Fruit fly (Drosophila melanogaster) whole organism, adult: ENCODE measurements around the gene CG43680.

Experiments
- CG11617 ChIP-seq: fragments of 200-800 bp; sonication (Bioruptor generic); optimal IDR thresholded peaks from 2 replicates; lab custom pipeline; 2017; ENCODE audit warnings: mild to moderate bottlenecking, missing biosample characterization, missing genetic modification reagents, missing genetic modification characterization
- CG12768 ChIP-seq: fragments of 200-800 bp; sonication (Bioruptor generic); optimal IDR thresholded peaks from 2 replicates; lab custom pipeline; 2017; ENCODE audit warnings: missing biosample characterization, missing genetic modification characterization, mild to moderate bottlenecking, moderate library complexity, missing genetic modification reagents
- CG14711 ChIP-seq: fragments of 200-800 bp; sonication (Bioruptor generic); optimal IDR thresholded peaks from 2 replicates; lab custom pipeline; 2018; ENCODE audit warnings: missing biosample characterization, mild to moderate bottlenecking, missing genetic modification characterization, moderate library complexity
- CG1620 ChIP-seq: fragments of 200-800 bp; sonication (Bioruptor generic); optimal IDR thresholded peaks from 2 replicates; lab custom pipeline; 2016; ENCODE audit warnings: missing biosample characterization, missing genetic modification characterization
- CG33017 ChIP-seq: fragments of 200-800 bp; sonication (Bioruptor generic); optimal IDR thresholded peaks from 2 replicates; lab custom pipeline; 2018; ENCODE audit warnings: missing biosample characterization, mild to moderate bottlenecking, missing genetic modification characterization, moderate library complexity
- CG5204 ChIP-seq: fragments of 200-800 bp; sonication (Bioruptor generic); optimal IDR thresholded peaks from 2 replicates; lab custom pipeline; 2016; ENCODE audit warnings: missing biosample characterization, missing genetic modification characterization
- CG7045 ChIP-seq: fragments of 200-800 bp; sonication (Bioruptor generic); optimal IDR thresholded peaks from 2 replicates; lab custom pipeline; 2017; ENCODE audit warnings: missing biosample characterization, mild to moderate bottlenecking, missing genetic modification characterization
- CG7101 ChIP-seq: fragments of 200-800 bp; sonication (Bioruptor generic); optimal IDR thresholded peaks from 2 replicates; lab custom pipeline; 2018; ENCODE audit warnings: missing biosample characterization, mild to moderate bottlenecking, missing genetic modification characterization, moderate library complexity
- Clk ChIP-seq: fragments of 200-800 bp; sonication (Bioruptor generic); optimal IDR thresholded peaks from 2 replicates; lab custom pipeline; 2017; ENCODE audit warnings: missing biosample characterization, missing genetic modification characterization
- Crg-1 ChIP-seq: fragments of 200-800 bp; sonication (Bioruptor generic); optimal IDR thresholded peaks from 2 replicates; lab custom pipeline; 2016; ENCODE audit warnings: missing biosample characterization, missing genetic modification characterization
- Hr96 ChIP-seq: fragments of 200-800 bp; sonication (Bioruptor generic); optimal IDR thresholded peaks from 2 replicates; lab custom pipeline; 2016; ENCODE audit warnings: missing biosample characterization, missing genetic modification characterization
- Mnt ChIP-seq: fragments of 200-800 bp; sonication (Bioruptor generic); optimal IDR thresholded peaks from 2 replicates; lab custom pipeline; 2016; ENCODE audit warnings: missing biosample characterization, mild to moderate bottlenecking, missing genetic modification characterization
- bab1 ChIP-seq: fragments of 200-800 bp; sonication (Bioruptor generic); optimal IDR thresholded peaks from 3 replicates; lab custom pipeline; 2019; ENCODE audit warnings: missing biosample characterization, mild to moderate bottlenecking, missing genetic modification characterization, moderate library complexity
- cic ChIP-seq: fragments of 200-800 bp; sonication (Bioruptor generic); optimal IDR thresholded peaks from 2 replicates; lab custom pipeline; 2017; ENCODE audit warnings: missing biosample characterization, mild to moderate bottlenecking, missing genetic modification characterization, moderate library complexity
- cnc ChIP-seq, 2 experiments: fragments of >200 bp; optimal IDR thresholded peaks; 2 replicates each; lab custom pipeline; 2017
- kay ChIP-seq: fragments of 200-800 bp; sonication (Bioruptor generic); peaks from one replicate; lab custom pipeline; 2016; ENCODE audit warnings: missing biosample characterization, missing genetic modification characterization, borderline replicate concordance
- ovo ChIP-seq: fragments of 200-800 bp; sonication (Bioruptor generic); optimal IDR thresholded peaks from 2 replicates; lab custom pipeline; 2016; ENCODE audit warnings: missing biosample characterization, missing genetic modification characterization
- pad ChIP-seq: fragments of 200-800 bp; sonication (Bioruptor generic); optimal IDR thresholded peaks from 3 replicates; lab custom pipeline; 2017; ENCODE audit warnings: missing biosample characterization, missing genetic modification characterization, mild to moderate bottlenecking, moderate library complexity, missing genetic modification reagents
- tj ChIP-seq: fragments of 200-800 bp; sonication (Bioruptor generic); optimal IDR thresholded peaks from 3 replicates; lab custom pipeline; 2017; ENCODE audit warnings: missing biosample characterization, mild to moderate bottlenecking, missing genetic modification characterization, moderate library complexity
- toe ChIP-seq: fragments of 200-800 bp; sonication (Bioruptor generic); optimal IDR thresholded peaks from 2 replicates; lab custom pipeline; 2016; ENCODE audit warnings: missing biosample characterization, missing genetic modification characterization

CG43680 gene

dm6 chr3L:15005774-15006173 lies 47.4 kb downstream of the CG43680 start:
- TF ChIP-seq CG7045 (no peak), CG7101 (no peak), CG12768 (GFP tag; lab: Kevin White, UChicago) (no peak), CG11617 (no peak), Crg-1 (GFP tag; lab: Kevin White, UChicago) (no peak), CG33017 (tag; lab: Kevin White, UChicago) (no peak), toe (GFP tag; lab: Kevin White, UChicago) (no peak), cnc (optimal IDR thresholded peaks at IDR 0.05; lab: Kevin White, UChicago) (no peak), Mnt (GFP tag; lab: Kevin White, UChicago) (no peak), kay (GFP tag; lab: Kevin White, UChicago) (no peak), Clk (no peak), Hr96 (GFP tag; lab: Kevin White, UChicago) (no peak), cic (GFP tag; lab: Kevin White, UChicago) (no peak), tj (GFP tag; lab: Kevin White, UChicago) (no peak), CG5204 (no peak)

dm6 chr3L:15005085-15005484 lies 48.1 kb downstream of the CG43680 start:
- no peak for TF ChIP-seq cic (GFP tag; lab: Kevin White, UChicago)
- TF ChIP-seq CG7101, result no peak
- no peak for TF ChIP-seq CG11617
- TF ChIP-seq CG14711 (tag; lab: Kevin White, UChicago), result no peak
- no peak for TF ChIP-seq pad (GFP tag; lab: Kevin White, UChicago)
- no peak for TF ChIP-seq bab1 (GFP tag; lab: Kevin White, UChicago)
- TF ChIP-seq Hr96 (GFP tag; lab: Kevin White, UChicago), result no peak
- no peak for TF ChIP-seq Clk
- no peak for TF ChIP-seq kay (GFP tag; lab: Kevin White, UChicago)
- TF ChIP-seq CG33017 (tag; lab: Kevin White, UChicago), result no peak
- no peak for TF ChIP-seq CG1620 (GFP tag; lab: Kevin White, UChicago)
- no peak for TF ChIP-seq CG5204
- TF ChIP-seq ovo (GFP tag; lab: Kevin White, UChicago), result no peak
